Fruit fly (Drosophila melanogaster): ENCODE data around the gene mib2.
A peak's percentile ranks its signal among the peaks of the same experiment; 100 is the strongest.

mib2 gene

DNA sequence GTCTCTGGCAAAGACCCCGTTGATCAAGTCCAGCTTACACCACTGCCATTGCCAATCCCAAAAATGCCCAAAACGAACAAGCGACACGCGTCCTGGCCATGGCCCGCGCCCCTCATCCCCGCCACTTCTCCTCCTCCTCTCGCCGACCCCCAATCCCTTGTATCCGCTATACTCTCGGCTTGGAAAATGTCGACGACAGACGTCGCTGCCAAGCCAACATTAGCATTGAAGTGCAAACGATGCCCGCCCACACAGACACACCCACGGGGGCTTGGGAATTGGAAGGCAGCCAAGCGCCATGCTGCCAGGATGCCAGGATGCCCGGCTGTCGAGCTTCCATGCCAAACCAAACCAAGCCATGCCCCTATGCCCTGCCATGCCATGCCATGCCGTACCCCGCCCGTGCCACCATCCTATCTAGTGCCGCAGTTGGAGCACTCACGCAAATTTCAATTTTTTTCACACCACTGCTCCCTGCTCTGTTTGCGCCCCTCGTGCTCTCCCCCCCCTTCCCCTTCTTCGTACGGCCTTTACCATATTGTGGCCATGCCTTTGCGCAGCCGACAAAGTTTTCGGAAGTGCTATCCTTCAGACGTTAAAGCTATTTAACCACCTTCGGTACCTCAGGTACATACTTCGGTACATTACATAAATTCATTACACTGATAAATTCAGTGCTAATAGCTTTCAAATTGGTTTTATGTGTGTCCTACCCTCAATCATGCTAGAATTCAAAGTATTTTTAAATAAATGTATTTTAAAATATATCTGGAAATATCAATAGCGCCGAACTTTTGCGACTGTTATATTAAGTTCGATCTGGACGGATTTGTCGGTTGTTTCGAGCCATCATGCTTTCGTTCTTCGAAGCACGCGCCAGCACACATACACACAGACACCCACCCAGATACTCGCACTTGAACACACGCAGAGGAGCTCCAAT, 12.7 kb upstream of the mib2 start:
- TF ChIP-seq Snoo (tag; optimal IDR thresholded peaks at IDR 0.05) (peak; percentile 87), Ets98B (GFP tag; IDR thresholded peaks at IDR 0.05) (no peak), CG9948 (tag; optimal IDR thresholded peaks at IDR 0.05) (peak; percentile 85), CG13204 (GFP tag; optimal IDR thresholded peaks at IDR 0.05) (peak; percentile 72), fd96Ca (GFP tag; IDR thresholded peaks at IDR 0.05) (no peak; the same call in 2 of the 3 replicates), Pif1A (GFP tag; optimal IDR thresholded peaks at IDR 0.05) (peak; percentile 81), D1 (tag; optimal IDR thresholded peaks at IDR 0.05) (peak; percentile 30), CG34367 (tag; optimal IDR thresholded peaks at IDR 0.05) (peak; percentile 83), CG15710 (tag; optimal IDR thresholded peaks at IDR 0.05) (peak; percentile 93), Pif1B (GFP tag; optimal IDR thresholded peaks at IDR 0.05) (peak; percentile 91), CG14655 (GFP tag; optimal IDR thresholded peaks at IDR 0.05) (peak; percentile 86), CG17806 (tag; optimal IDR thresholded peaks at IDR 0.05) (peak; percentile 78), gl (tag; optimal IDR thresholded peaks at IDR 0.05) (peak; percentile 75), CG10348 (GFP tag; IDR thresholded peaks at IDR 0.05) (no peak), CG8159 (tag; optimal IDR thresholded peaks at IDR 0.05) (peak; percentile 89), CG12605 (GFP tag; IDR thresholded peaks at IDR 0.05) (peak; percentile 49; the same call in 1 of the 2 replicates), CG4496 (GFP tag; IDR thresholded peaks at IDR 0.05) (0 out of 3 replicates have a peak, but pooled peaks have one; percentile 47), CG8301 (tag; optimal IDR thresholded peaks at IDR 0.05) (peak; percentile 81), EcR (GFP tag; optimal IDR thresholded peaks at IDR 0.05) (peak; percentile 9), rn (GFP tag; IDR thresholded peaks at IDR 0.05) (no peak), CG32121 (GFP tag; IDR thresholded peaks at IDR 0.05) (no peak)

DNA sequence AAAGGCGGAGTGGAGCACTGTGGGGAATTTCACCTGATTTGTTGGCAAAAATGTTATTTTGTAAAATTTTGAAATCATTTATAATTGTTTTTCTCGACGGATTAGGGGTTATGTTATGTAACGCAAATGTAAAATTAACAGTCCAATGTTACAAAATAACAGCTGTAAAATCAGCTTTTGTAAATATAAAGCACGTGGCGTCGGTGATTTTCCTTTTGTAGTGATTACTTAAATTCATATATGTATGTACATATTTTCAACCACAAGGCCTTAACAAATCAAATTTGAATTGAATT, 12.1 kb upstream of the mib2 start, which contains the start of gene CG15172:
TSS of gene CG15172 (plus strand) at position 197 of the 296 bp plus-strand sequence.
- no peak for TF ChIP-seq CG14655 (GFP tag; optimal IDR thresholded peaks at IDR 0.05)
- TF ChIP-seq Ets98B (GFP tag; IDR thresholded peaks at IDR 0.05): no peak
- TF ChIP-seq CG34367 (tag; optimal IDR thresholded peaks at IDR 0.05): no peak
- no peak for TF ChIP-seq EcR (GFP tag; optimal IDR thresholded peaks at IDR 0.05)
- TF ChIP-seq rn (GFP tag; IDR thresholded peaks at IDR 0.05): no peak

- TF ChIP-seq CG13204 (GFP tag; optimal IDR thresholded peaks at IDR 0.05) (peak; percentile 44), Pif1A (GFP tag; optimal IDR thresholded peaks at IDR 0.05) (peak; percentile 38), Pif1B (GFP tag; optimal IDR thresholded peaks at IDR 0.05) (peak; percentile 21), CG9948 (tag; optimal IDR thresholded peaks at IDR 0.05) (peak; percentile 74), rn (GFP tag; IDR thresholded peaks at IDR 0.05) (no peak), CG17806 (tag; optimal IDR thresholded peaks at IDR 0.05) (peak; percentile 70), CG15710 (tag; optimal IDR thresholded peaks at IDR 0.05) (peak; percentile 84), fd96Ca (GFP tag; IDR thresholded peaks at IDR 0.05) (no peak), CG32121 (GFP tag; IDR thresholded peaks at IDR 0.05) (no peak), EcR (GFP tag; optimal IDR thresholded peaks at IDR 0.05) (no peak), Snoo (tag; optimal IDR thresholded peaks at IDR 0.05) (peak; percentile 56), CG8301 (tag; optimal IDR thresholded peaks at IDR 0.05) (peak; percentile 53), CG34367 (tag; optimal IDR thresholded peaks at IDR 0.05) (peak; percentile 57), CG10348 (GFP tag; IDR thresholded peaks at IDR 0.05) (no peak), CG8159 (tag; optimal IDR thresholded peaks at IDR 0.05) (peak; percentile 86), gl (tag; optimal IDR thresholded peaks at IDR 0.05) (no peak), CG14655 (GFP tag; optimal IDR thresholded peaks at IDR 0.05) (peak; percentile 72), D1 (tag; optimal IDR thresholded peaks at IDR 0.05) (no peak), Ets98B (GFP tag; IDR thresholded peaks at IDR 0.05) (no peak), CG12605 (GFP tag; IDR thresholded peaks at IDR 0.05) (no peak), CG4496 (GFP tag; IDR thresholded peaks at IDR 0.05) (no peak)
Measured at dm6 chr2L:19023972-19024743, 10.1 kb upstream of the mib2 start.

dm6 chr2L:19024744-19025059, 9.5 kb upstream of the mib2 start:
- TF ChIP-seq rn (GFP tag; IDR thresholded peaks at IDR 0.05) (no peak), Snoo (tag; optimal IDR thresholded peaks at IDR 0.05) (no peak), gl (tag; optimal IDR thresholded peaks at IDR 0.05) (no peak), D1 (tag; optimal IDR thresholded peaks at IDR 0.05) (no peak), CG4496 (GFP tag; IDR thresholded peaks at IDR 0.05) (no peak), Ets98B (GFP tag; IDR thresholded peaks at IDR 0.05) (no peak), EcR (GFP tag; optimal IDR thresholded peaks at IDR 0.05) (no peak), CG14655 (GFP tag; optimal IDR thresholded peaks at IDR 0.05) (no peak), CG13204 (GFP tag; optimal IDR thresholded peaks at IDR 0.05) (peak; percentile 25), fd96Ca (GFP tag; IDR thresholded peaks at IDR 0.05) (0 out of 3 replicates have a peak, but pooled peaks have one; percentile 9), CG10348 (GFP tag; IDR thresholded peaks at IDR 0.05) (no peak), CG32121 (GFP tag; IDR thresholded peaks at IDR 0.05) (no peak), CG9948 (tag; optimal IDR thresholded peaks at IDR 0.05) (no peak), Pif1A (GFP tag; optimal IDR thresholded peaks at IDR 0.05) (no peak)

- TF ChIP-seq CG10348 (GFP tag; IDR thresholded peaks at IDR 0.05) (no peak), fd96Ca (GFP tag; IDR thresholded peaks at IDR 0.05) (no peak), CG32121 (GFP tag; IDR thresholded peaks at IDR 0.05) (no peak), D1 (tag; optimal IDR thresholded peaks at IDR 0.05) (no peak), CG4496 (GFP tag; IDR thresholded peaks at IDR 0.05) (no peak), Snoo (tag; optimal IDR thresholded peaks at IDR 0.05) (peak; percentile 56), Ets98B (GFP tag; IDR thresholded peaks at IDR 0.05) (no peak), CG9948 (tag; optimal IDR thresholded peaks at IDR 0.05) (peak; percentile 65), CG8159 (tag; optimal IDR thresholded peaks at IDR 0.05) (peak; percentile 84), CG34367 (tag; optimal IDR thresholded peaks at IDR 0.05) (peak; percentile 59), CG14655 (GFP tag; optimal IDR thresholded peaks at IDR 0.05) (peak; percentile 69), CG12605 (GFP tag; IDR thresholded peaks at IDR 0.05) (no peak), EcR (GFP tag; optimal IDR thresholded peaks at IDR 0.05) (no peak), Pif1A (GFP tag; optimal IDR thresholded peaks at IDR 0.05) (peak; percentile 52), gl (tag; optimal IDR thresholded peaks at IDR 0.05) (peak; percentile 46), CG13204 (GFP tag; optimal IDR thresholded peaks at IDR 0.05) (peak; percentile 37), Pif1B (GFP tag; optimal IDR thresholded peaks at IDR 0.05) (peak; percentile 15), CG17806 (tag; optimal IDR thresholded peaks at IDR 0.05) (peak; percentile 66), CG15710 (tag; optimal IDR thresholded peaks at IDR 0.05) (peak; percentile 79), rn (GFP tag; IDR thresholded peaks at IDR 0.05) (no peak), CG8301 (tag; optimal IDR thresholded peaks at IDR 0.05) (peak; percentile 55)
Measured at dm6 chr2L:19026491-19027197, 7.6 kb upstream of the mib2 start.
